Fruit fly (Drosophila melanogaster): ENCODE measurements around the gene CG3527.

Gene CG3527

DNA sequence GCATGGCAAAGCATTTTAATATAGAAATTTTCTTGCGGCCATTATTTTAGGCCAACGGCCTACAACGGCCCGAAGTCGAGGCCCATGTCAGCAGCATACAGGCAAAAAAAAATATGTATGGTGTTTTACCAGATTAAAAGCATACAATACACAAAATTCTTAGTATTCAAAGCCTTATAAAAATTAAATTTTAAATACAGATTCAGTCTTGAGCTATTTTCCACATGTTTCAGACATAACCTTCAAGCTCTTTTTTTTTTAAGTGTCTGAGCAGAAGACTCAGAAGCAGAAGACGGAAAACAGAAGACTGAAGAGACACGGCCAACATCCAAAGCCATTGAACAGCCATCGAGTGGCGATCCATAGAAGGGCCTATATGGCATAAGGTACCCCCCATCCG, 30.0 kb downstream of the CG3527 start (continued):
- no peak for TF ChIP-seq CG10543 (GFP tag; optimal IDR thresholded peaks at IDR 0.05)

DNA sequence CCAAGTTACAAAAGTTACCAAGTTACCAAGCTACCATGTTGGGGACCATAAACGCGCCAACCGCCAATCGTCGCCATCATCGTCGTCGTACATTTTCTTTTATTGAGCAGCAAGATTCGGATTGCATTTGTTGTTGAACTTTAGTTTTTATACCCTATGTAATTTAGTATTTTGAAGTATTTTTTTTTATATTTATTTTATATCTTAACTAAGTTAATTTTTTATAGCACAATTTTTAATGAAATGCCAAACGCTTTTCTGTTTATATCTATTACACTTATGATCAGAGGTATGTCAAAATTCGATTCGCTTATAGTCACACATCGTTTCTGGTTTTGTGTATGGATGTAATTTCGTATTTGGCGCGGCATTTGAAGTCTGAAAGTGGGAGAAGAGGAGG, 30.6 kb downstream of the CG3527 start:
- peak; percentile 10 for TF ChIP-seq CG7839 (tag; optimal IDR thresholded peaks at IDR 0.05)
- TF ChIP-seq emc (GFP tag; optimal IDR thresholded peaks at IDR 0.05) = no peak
- no peak for TF ChIP-seq CG14667 (GFP tag; IDR thresholded peaks at IDR 0.05)
- no peak for TF ChIP-seq sqz (GFP tag; optimal IDR thresholded peaks at IDR 0.05)
- no peak for TF ChIP-seq CG18619 (GFP tag; optimal IDR thresholded peaks at IDR 0.05)
- peak; percentile 35 for TF ChIP-seq gem (tag; optimal IDR thresholded peaks at IDR 0.05)
- TF ChIP-seq HLHmδ (GFP tag; optimal IDR thresholded peaks at IDR 0.05) = no peak
- no peak for TF ChIP-seq Chrac-16 (GFP tag; optimal IDR thresholded peaks at IDR 0.05)
- no peak for TF ChIP-seq Usf (GFP tag; optimal IDR thresholded peaks at IDR 0.05)
- no peak for TF ChIP-seq CG1832 (GFP tag; optimal IDR thresholded peaks at IDR 0.05)
- no peak for TF ChIP-seq CG2120 (GFP tag; optimal IDR thresholded peaks at IDR 0.05)
- no peak for TF ChIP-seq lola (GFP tag; optimal IDR thresholded peaks at IDR 0.05)
- TF ChIP-seq CG1529 (GFP tag; optimal IDR thresholded peaks at IDR 0.05) = no peak
- TF ChIP-seq NfI (GFP tag; optimal IDR thresholded peaks at IDR 0.05) = no peak
- no peak for TF ChIP-seq sens-2 (GFP tag; IDR thresholded peaks at IDR 0.05)
- no peak for TF ChIP-seq CG11695 (GFP tag; IDR thresholded peaks at IDR 0.05)
- no peak for TF ChIP-seq CG15601 (tag; optimal IDR thresholded peaks at IDR 0.05)
- no peak for TF ChIP-seq mam (GFP tag; optimal IDR thresholded peaks at IDR 0.05)
- TF ChIP-seq ssp (GFP tag; IDR thresholded peaks at IDR 0.05) = no peak
- TF ChIP-seq row (GFP tag; IDR thresholded peaks at IDR 0.05) = 0 out of 3 replicates have a peak, but pooled peaks have one; percentile 21
- TF ChIP-seq CG34376 (GFP tag; optimal IDR thresholded peaks at IDR 0.05) = no peak
- TF ChIP-seq zf30C (GFP tag; optimal IDR thresholded peaks at IDR 0.05) = no peak
- TF ChIP-seq CG4707 (GFP tag; optimal IDR thresholded peaks at IDR 0.05) = no peak
- peak; percentile 8 for TF ChIP-seq phol (tag; optimal IDR thresholded peaks at IDR 0.05)
- no peak for TF ChIP-seq CG34224 (GFP tag; IDR thresholded peaks at IDR 0.05; ENCODE audit: partially characterized antibody)
- no peak for TF ChIP-seq Optix (GFP tag; IDR thresholded peaks at IDR 0.05)
- TF ChIP-seq her (GFP tag; optimal IDR thresholded peaks at IDR 0.05) = no peak
- no peak for TF ChIP-seq lmd (GFP tag; IDR thresholded peaks at IDR 0.05)
- TF ChIP-seq sug (tag; optimal IDR thresholded peaks at IDR 0.05) = no peak
- no peak for TF ChIP-seq CG3281 (GFP tag; optimal IDR thresholded peaks at IDR 0.05)
- no peak for TF ChIP-seq jing (GFP tag; optimal IDR thresholded peaks at IDR 0.05)
- TF ChIP-seq bsh (GFP tag; optimal IDR thresholded peaks at IDR 0.05) = peak in 1 of 2 experiments; percentile 1
- no peak for TF ChIP-seq CG7372 (GFP tag; IDR thresholded peaks at IDR 0.05)
- TF ChIP-seq CG8944 (GFP tag; optimal IDR thresholded peaks at IDR 0.05) = no peak
- TF ChIP-seq C15 (GFP tag; IDR thresholded peaks at IDR 0.05) = no peak
- TF ChIP-seq CG6813 (GFP tag; optimal IDR thresholded peaks at IDR 0.05) = no peak
- TF ChIP-seq Deaf1 (tag; optimal IDR thresholded peaks at IDR 0.05) = no peak
- TF ChIP-seq cato (GFP tag; optimal IDR thresholded peaks at IDR 0.05; ENCODE audit: borderline replicate concordance) = no peak
- TF ChIP-seq Hr51 (GFP tag; optimal IDR thresholded peaks at IDR 0.05) = peak in 1 of 2 experiments; percentile 13
- no peak for TF ChIP-seq YL-1 (GFP tag; optimal IDR thresholded peaks at IDR 0.05)
- TF ChIP-seq z (GFP tag; IDR thresholded peaks at IDR 0.05) = no peak
- no peak for TF ChIP-seq yki (optimal IDR thresholded peaks at IDR 0.05)
- TF ChIP-seq unc-4 (GFP tag; IDR thresholded peaks at IDR 0.05; ENCODE audit: partially characterized antibody) = no peak
- no peak for TF ChIP-seq slp2 (GFP tag; optimal IDR thresholded peaks at IDR 0.05)
- TF ChIP-seq CG13424 (tag; optimal IDR thresholded peaks at IDR 0.05) = no peak
- TF ChIP-seq CkIIα-i1 (GFP tag; IDR thresholded peaks at IDR 0.05) = no peak
- no peak for TF ChIP-seq gsb (GFP tag; IDR thresholded peaks at IDR 0.05)
- no peak for TF ChIP-seq Jarid2 (GFP tag; optimal IDR thresholded peaks at IDR 0.05)
